Worm (Caenorhabditis elegans) whole organism, L4 larva: ENCODE results near the gene F10D2.16.
A peak's percentile ranks its signal among the peaks of the same experiment; 100 is the strongest.

Experiments used
- F37D6.2 ChIP-seq: sonication (generic microtip); optimal IDR thresholded peaks from 2 replicates; lab custom pipeline; 2016; ENCODE audit warnings: mild to moderate bottlenecking, missing genetic modification characterization, missing compliant biosample characterization
- Y48G9A.11 ChIP-seq: fragments of 200-800 bp; sonication (Bioruptor generic); IDR thresholded peaks from 2 replicates; pipeline ENCODE4 v1.3.6; 2022; ENCODE audit warnings: missing genetic modification reagents, missing genetic modification characterization, missing compliant biosample characterization
- Y5F2A.4 ChIP-seq: fragments of 200-800 bp; sonication (Bioruptor generic); optimal IDR thresholded peaks from 2 replicates; lab custom pipeline; 2018; ENCODE audit warnings: mild to moderate bottlenecking, missing genetic modification characterization, missing compliant biosample characterization
- ZK546.5 ChIP-seq, 2 experiments: sonication (generic microtip); optimal IDR thresholded peaks; 2 replicates each; lab custom pipeline; 2017; ENCODE audit warnings: missing biosample characterization in 2 of 2, missing genetic modification characterization in 2 of 2
- aha-1 ChIP-seq: fragments of 150-350 bp; peaks from one replicate; lab custom pipeline; 2014; ENCODE audit warnings: missing biosample characterization, missing genetic modification characterization
- aly-2 ChIP-seq: sonication (generic microtip); optimal IDR thresholded peaks from 2 replicates; lab custom pipeline; 2018; ENCODE audit warnings: missing biosample characterization, missing genetic modification characterization
- attf-4 ChIP-seq: sonication (generic microtip); optimal IDR thresholded peaks from 3 replicates; lab custom pipeline; 2017; ENCODE audit warnings: missing biosample characterization, missing genetic modification characterization
- ceh-28 ChIP-seq: fragments of 150-350 bp; optimal IDR thresholded peaks from 2 replicates; lab custom pipeline; 2014; ENCODE audit warnings: missing biosample characterization, missing genetic modification reagents, missing genetic modification characterization
- ceh-62 ChIP-seq: sonication (generic microtip); optimal IDR thresholded peaks from 2 replicates; lab custom pipeline; 2017; ENCODE audit warnings: missing biosample characterization, missing genetic modification characterization
- ces-1 ChIP-seq: fragments of 150-350 bp; sonication (generic microtip); optimal IDR thresholded peaks from 4 replicates; lab custom pipeline; 2014; ENCODE audit warnings: missing biosample characterization, missing genetic modification reagents, missing genetic modification characterization
- cey-2 ChIP-seq: sonication (generic microtip); optimal IDR thresholded peaks from 3 replicates; lab custom pipeline; 2017; ENCODE audit warnings: missing genetic modification characterization, mild to moderate bottlenecking, missing compliant biosample characterization, antibody characterized with exemption, borderline replicate concordance; ENCODE audit not compliant: insufficient read depth
- daf-16 ChIP-seq, 3 experiments: sonication (generic microtip); optimal IDR thresholded peaks; 2 replicates each; lab custom pipeline; 2016 to 2017; ENCODE audit warnings: missing genetic modification characterization in 3 of 3, missing genetic modification reagents in 3 of 3, mild to moderate bottlenecking in 2 of 3, missing compliant biosample characterization in 2 of 3, missing biosample characterization in 1 of 3, moderate library complexity in 1 of 3
- dmd-8 ChIP-seq: fragments of 200-800 bp; sonication (Bioruptor generic); IDR thresholded peaks from 2 replicates; pipeline ENCODE4 v1.3.6; 2022; ENCODE audit warnings: missing genetic modification characterization, missing compliant biosample characterization
- dve-1 ChIP-seq: sonication (generic microtip); optimal IDR thresholded peaks from 2 replicates; lab custom pipeline; 2017; ENCODE audit warnings: antibody characterized with exemption, mild to moderate bottlenecking, missing genetic modification characterization, missing compliant biosample characterization; ENCODE audit not compliant: insufficient read depth
- egl-27 ChIP-seq: sonication (generic microtip); optimal IDR thresholded peaks from 3 replicates; lab custom pipeline; 2017; ENCODE audit warnings: missing biosample characterization, missing genetic modification reagents, missing genetic modification characterization
- egl-43 ChIP-seq: fragments of 200-800 bp; sonication (Bioruptor generic); IDR thresholded peaks from 2 replicates; pipeline ENCODE4 v1.3.6; 2022; ENCODE audit warnings: missing genetic modification reagents, missing genetic modification characterization, missing compliant biosample characterization
- hlh-11 ChIP-seq: fragments of 200-800 bp; sonication (Bioruptor generic); optimal IDR thresholded peaks from 2 replicates; lab custom pipeline; 2018; ENCODE audit warnings: mild to moderate bottlenecking, missing genetic modification characterization, missing compliant biosample characterization
- lim-7 ChIP-seq: fragments of 200-800 bp; sonication (Bioruptor generic); IDR thresholded peaks from 2 replicates; pipeline ENCODE4 v1.3.6; 2022; ENCODE audit warnings: missing genetic modification characterization, missing compliant biosample characterization
- lin-1 ChIP-seq: fragments of 200-800 bp; sonication (Bioruptor generic); IDR thresholded peaks from 2 replicates; pipeline ENCODE4 v1.3.6; 2022; ENCODE audit warnings: missing genetic modification reagents, missing genetic modification characterization, missing compliant biosample characterization
- lin-13 ChIP-seq: fragments of 150-350 bp; optimal IDR thresholded peaks from 2 replicates; lab custom pipeline; 2014; ENCODE audit warnings: missing biosample characterization, missing genetic modification reagents, missing genetic modification characterization
- lin-39 ChIP-seq: fragments of 150-350 bp; optimal IDR thresholded peaks from 2 replicates; lab custom pipeline; 2014; ENCODE audit warnings: missing biosample characterization, missing genetic modification reagents, missing genetic modification characterization
- lsy-2 ChIP-seq, 2 experiments: fragments of 150-350 bp in 1 of 2; sonication (generic microtip) in 1 of 2; optimal IDR thresholded peaks; 2 replicates each; lab custom pipeline; 2014 to 2017; ENCODE audit warnings: missing biosample characterization in 2 of 2, missing genetic modification characterization in 2 of 2
- mep-1 ChIP-seq: fragments of 150-350 bp; sonication (generic microtip); optimal IDR thresholded peaks from 3 replicates; lab custom pipeline; 2014; ENCODE audit warnings: missing biosample characterization, missing genetic modification characterization
- mxl-3 ChIP-seq: fragments of 200-800 bp; sonication (Bioruptor generic); optimal IDR thresholded peaks from 2 replicates; lab custom pipeline; 2018; ENCODE audit warnings: mild to moderate bottlenecking, missing genetic modification characterization, missing compliant biosample characterization
- nhr-102 ChIP-seq: sonication (generic microtip); optimal IDR thresholded peaks from 2 replicates; lab custom pipeline; 2016; ENCODE audit warnings: mild to moderate bottlenecking, missing genetic modification characterization, moderate library complexity, missing compliant biosample characterization
- nhr-11 ChIP-seq: fragments of 150-350 bp; optimal IDR thresholded peaks from 2 replicates; lab custom pipeline; 2014; ENCODE audit warnings: missing biosample characterization, missing genetic modification characterization
- nhr-25 ChIP-seq: sonication (generic microtip); optimal IDR thresholded peaks from 2 replicates; lab custom pipeline; 2017; ENCODE audit warnings: missing genetic modification characterization, mild to moderate bottlenecking, missing compliant biosample characterization, antibody characterized with exemption, moderate library complexity, borderline replicate concordance; ENCODE audit not compliant: insufficient read depth
- nhr-28 ChIP-seq: fragments of 150-350 bp; optimal IDR thresholded peaks from 2 replicates; lab custom pipeline; 2014; ENCODE audit warnings: missing biosample characterization, missing genetic modification characterization
- nhr-42 ChIP-seq: fragments of 200-800 bp; sonication (Bioruptor generic); IDR thresholded peaks from 2 replicates; pipeline ENCODE4 v1.3.6; 2022; ENCODE audit warnings: missing genetic modification characterization, missing compliant biosample characterization
- nhr-6 ChIP-seq: fragments of 150-350 bp; optimal IDR thresholded peaks from 2 replicates; lab custom pipeline; 2014; ENCODE audit warnings: missing biosample characterization, missing genetic modification characterization
- pha-4 ChIP-seq, 2 experiments: fragments of 150-350 bp in 1 of 2; fragments of 200-800 bp in 1 of 2; sonication (Bioruptor generic) in 1 of 2; IDR thresholded peaks in 1 of 2; optimal IDR thresholded peaks in 1 of 2; 2 replicates each; pipeline versions ENCODE4 v1.3.6 to Lab custom; 2014 to 2022; ENCODE audit warnings: missing genetic modification characterization in 2 of 2, missing genetic modification reagents in 2 of 2, missing biosample characterization in 1 of 2, missing compliant biosample characterization in 1 of 2
- saeg-2 ChIP-seq: fragments of 200-800 bp; sonication (Bioruptor generic); IDR thresholded peaks from 2 replicates; pipeline ENCODE4 v1.3.6; 2022; ENCODE audit warnings: missing genetic modification reagents, missing genetic modification characterization, missing compliant biosample characterization
- sdz-12 ChIP-seq: fragments of 200-800 bp; sonication (Bioruptor generic); optimal IDR thresholded peaks from 2 replicates; lab custom pipeline; 2018; ENCODE audit warnings: mild to moderate bottlenecking, missing genetic modification characterization, missing compliant biosample characterization
- skn-1 ChIP-seq: fragments of 150-350 bp; optimal IDR thresholded peaks from 2 replicates; lab custom pipeline; 2014; ENCODE audit warnings: missing biosample characterization, missing genetic modification characterization
- spr-1 ChIP-seq: sonication (generic microtip); optimal IDR thresholded peaks from 2 replicates; lab custom pipeline; 2016; ENCODE audit warnings: mild to moderate bottlenecking, missing genetic modification characterization, missing compliant biosample characterization
- tag-97 ChIP-seq: fragments of 200-800 bp; sonication (Bioruptor generic); IDR thresholded peaks from 2 replicates; pipeline ENCODE4 v1.3.6; 2022; ENCODE audit warnings: missing genetic modification characterization, missing compliant biosample characterization
- tra-1 ChIP-seq: fragments of 200-800 bp; sonication (Bioruptor generic); IDR thresholded peaks from 2 replicates; pipeline ENCODE4 v1.3.6; 2022; ENCODE audit warnings: missing genetic modification reagents, missing genetic modification characterization, missing compliant biosample characterization
- unc-39 ChIP-seq: sonication (generic microtip); optimal IDR thresholded peaks from 2 replicates; lab custom pipeline; 2017; ENCODE audit warnings: missing biosample characterization, missing genetic modification characterization
- vab-7 ChIP-seq: fragments of 200-800 bp; sonication (Bioruptor generic); IDR thresholded peaks from 2 replicates; pipeline ENCODE4 v1.3.6; 2022; ENCODE audit warnings: missing genetic modification reagents, missing genetic modification characterization, missing compliant biosample characterization
- zag-1 ChIP-seq: fragments of 150-350 bp; optimal IDR thresholded peaks from 2 replicates; lab custom pipeline; 2014; ENCODE audit warnings: missing biosample characterization, missing genetic modification characterization
- zfp-3 ChIP-seq: fragments of 200-800 bp; sonication (Bioruptor generic); conservative IDR thresholded peaks from 2 replicates; pipeline ENCODE4 v1.3.6; 2022; ENCODE audit warnings: missing genetic modification reagents, missing genetic modification characterization, missing compliant biosample characterization
- zip-11 ChIP-seq: fragments of 200-800 bp; sonication (Bioruptor generic); IDR thresholded peaks from 2 replicates; pipeline ENCODE4 v1.3.6; 2022; ENCODE audit warnings: missing genetic modification characterization, missing compliant biosample characterization
- zip-2 ChIP-seq: fragments of 150-350 bp; optimal IDR thresholded peaks from 2 replicates; lab custom pipeline; 2014; ENCODE audit warnings: missing biosample characterization, missing genetic modification characterization
- ztf-11 ChIP-seq: fragments of 150-350 bp; optimal IDR thresholded peaks from 2 replicates; lab custom pipeline; 2014; ENCODE audit warnings: missing biosample characterization, missing genetic modification characterization

F10D2.16 gene

ce11 chrV:7142661-7143060 is 8.6 kb downstream of the F10D2.16 start (continued):
- TF ChIP-seq attf-4 (tag; lab: Kevin White, UChicago) (no peak), F37D6.2 (tag; lab: Kevin White, UChicago) (no peak), sdz-12 (GFP tag; lab: Kevin White, UChicago) (no peak), dve-1 (tag; lab: Kevin White, UChicago) (no peak), nhr-25 (tag; lab: Kevin White, UChicago) (no peak), aly-2 (tag; lab: Kevin White, UChicago) (no peak), ceh-62 (tag; lab: Kevin White, UChicago) (no peak), dmd-8 (GFP tag; lab: Robert Waterston, UW) (no peak), lin-13 (GFP tag; lab: Kevin White, UChicago) (no peak), nhr-42 (GFP tag; lab: Robert Waterston, UW) (no peak), cey-2 (tag; lab: Kevin White, UChicago) (no peak), unc-39 (tag; lab: Kevin White, UChicago) (no peak)

DNA sequence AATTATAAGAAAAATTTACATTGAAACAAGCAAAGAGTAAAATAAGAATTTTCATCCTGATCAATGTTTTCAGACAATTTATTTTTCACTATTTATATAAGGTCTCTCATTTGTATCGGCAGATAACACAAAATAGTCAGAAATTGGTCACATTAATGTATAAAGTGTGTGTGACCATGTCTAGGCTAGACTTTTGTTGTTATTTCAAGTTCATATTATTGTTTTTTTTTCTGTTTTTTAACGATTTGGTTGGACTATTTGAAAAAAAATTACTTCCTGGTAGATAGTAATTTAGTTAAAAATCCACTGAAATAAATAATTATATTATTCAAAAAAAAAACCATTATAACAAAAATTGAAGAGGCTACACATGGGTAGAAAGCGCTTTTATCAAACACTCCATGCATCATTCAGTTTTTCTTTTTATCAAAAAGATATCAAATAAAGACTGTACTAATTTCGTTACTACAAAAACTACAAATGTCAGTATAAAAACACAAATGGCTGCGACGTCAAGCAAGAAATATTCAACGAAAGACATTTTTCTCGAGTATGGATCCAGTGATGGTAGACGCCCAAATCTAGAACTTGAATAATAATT is 11.3 kb downstream of the F10D2.16 start, which contains the start of gene ugt-37:
ugt-37 (minus strand) TSS at position 69 of the 601 bp plus-strand sequence.
- no peak for TF ChIP-seq hlh-11 (tag; lab: Kevin White, UChicago)
- TF ChIP-seq aha-1 (tag; lab: Kevin White, UChicago) = peak; percentile 34
- TF ChIP-seq skn-1 (tag; lab: Kevin White, UChicago) = no peak
- no peak for TF ChIP-seq lin-1
- no peak for TF ChIP-seq lsy-2 (tag; optimal IDR thresholded peaks at IDR 0.05; lab: Kevin White, UChicago)
- TF ChIP-seq ztf-11 (tag; lab: Kevin White, UChicago) = no peak
- TF ChIP-seq nhr-28 (tag; lab: Kevin White, UChicago) = peak; percentile 89
- no peak for TF ChIP-seq zip-2 (tag; lab: Kevin White, UChicago)
- no peak for TF ChIP-seq lin-39 (tag; lab: Kevin White, UChicago)
- no peak for TF ChIP-seq vab-7
- TF ChIP-seq nhr-102 = peak; percentile 92
- no peak for TF ChIP-seq daf-16 (GFP tag; optimal IDR thresholded peaks at IDR 0.05; lab: Kevin White, UChicago)
- no peak for TF ChIP-seq daf-16 (tag; optimal IDR thresholded peaks at IDR 0.05; lab: Kevin White, UChicago)
- TF ChIP-seq Y5F2A.4 (GFP tag; lab: Kevin White, UChicago) = no peak

- TF ChIP-seq aly-2 (tag; lab: Kevin White, UChicago) = no peak
- TF ChIP-seq aha-1 (tag; lab: Kevin White, UChicago) = peak; percentile 62
These were observed 13.3 kb downstream of the F10D2.16 start, which contains the start of gene ugt-38 for ce11 chrV:7147370-7147769. Gene ugt-38 (minus strand): TSS chrV:7147470.

DNA sequence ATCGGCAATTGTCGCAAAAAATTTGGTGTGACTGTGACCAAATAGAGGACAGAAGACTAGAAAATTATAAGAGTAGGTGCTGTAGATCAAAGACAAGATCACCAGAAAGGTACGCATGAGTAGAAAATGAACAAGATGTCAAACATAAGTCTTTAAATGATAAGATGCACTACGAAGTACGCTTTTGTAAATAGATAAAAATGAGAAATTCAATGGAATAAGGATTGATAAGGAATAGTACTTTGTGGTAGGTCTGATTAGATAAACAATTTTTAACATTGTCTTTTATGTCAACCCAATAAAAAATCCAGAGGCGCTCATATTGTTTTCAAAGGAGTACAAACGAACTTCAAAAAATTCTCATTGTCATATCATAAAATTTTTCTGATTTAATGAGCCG is 16.5 kb downstream of the F10D2.16 start, which contains the start of gene F10D2.8:
F10D2.8 (minus strand) TSS at position 145 of the 400 bp plus-strand sequence.
- peak; percentile 52 for TF ChIP-seq nhr-102
- no peak for TF ChIP-seq spr-1 (tag; lab: Kevin White, UChicago)
- TF ChIP-seq nhr-6 (tag; lab: Kevin White, UChicago) = no peak
- TF ChIP-seq Y48G9A.11 (GFP tag; lab: Robert Waterston, UW) = no peak
- no peak for TF ChIP-seq F37D6.2 (tag; lab: Kevin White, UChicago)
- no peak for TF ChIP-seq zip-11 (GFP tag; lab: Robert Waterston, UW)
- no peak for TF ChIP-seq tag-97 (GFP tag; lab: Robert Waterston, UW)
- no peak for TF ChIP-seq lim-7 (GFP tag; lab: Robert Waterston, UW)
- TF ChIP-seq ceh-28 (tag; lab: Kevin White, UChicago) = no peak
- TF ChIP-seq zfp-3 = no peak
- no peak for TF ChIP-seq saeg-2 (GFP tag; lab: Robert Waterston, UW)
- no peak for TF ChIP-seq egl-43 (GFP tag; lab: Robert Waterston, UW)
- TF ChIP-seq pha-4 (GFP tag; IDR thresholded peaks at IDR 0.05; lab: Robert Waterston, UW) = no peak
- no peak for TF ChIP-seq pha-4 (tag; optimal IDR thresholded peaks at IDR 0.05; lab: Kevin White, UChicago)
- no peak for TF ChIP-seq tra-1 (GFP tag; lab: Robert Waterston, UW)
- TF ChIP-seq nhr-11 (tag; lab: Kevin White, UChicago) = no peak
- no peak for TF ChIP-seq ZK546.5 (tag; optimal IDR thresholded peaks at IDR 0.05; lab: Kevin White, UChicago)
- no peak for TF ChIP-seq hlh-11 (tag; lab: Kevin White, UChicago)
- TF ChIP-seq mep-1 (tag; lab: Kevin White, UChicago) = no peak
- TF ChIP-seq daf-16 (GFP tag; optimal IDR thresholded peaks at IDR 0.05; lab: Kevin White, UChicago) = no peak
- peak; percentile 83 for TF ChIP-seq daf-16 (tag; optimal IDR thresholded peaks at IDR 0.05; lab: Kevin White, UChicago)
- TF ChIP-seq zip-2 (tag; lab: Kevin White, UChicago) = no peak
- no peak for TF ChIP-seq egl-27 (tag; lab: Kevin White, UChicago)
- no peak for TF ChIP-seq ces-1
- no peak for TF ChIP-seq zag-1 (tag; lab: Kevin White, UChicago)
- TF ChIP-seq mxl-3 (GFP tag; lab: Kevin White, UChicago) = no peak
